Worm (Caenorhabditis elegans): ENCODE measurements around the gene cyp-25A1.
A peak's percentile ranks its signal among the peaks of the same experiment; 100 is the strongest.

cyp-25A1 gene

ce11 chrIII:3871763-3872486 lies 39.5 kb downstream of the cyp-25A1 start:
- no peak for TF ChIP-seq flt-1 (GFP tag; IDR thresholded peaks at IDR 0.05)
- no peak for TF ChIP-seq B0310.2 (tag; optimal IDR thresholded peaks at IDR 0.05)
- TF ChIP-seq tbx-37 (GFP tag; conservative IDR thresholded peaks at IDR 0.05) = no peak
- TF ChIP-seq hnd-1 (tag; optimal IDR thresholded peaks at IDR 0.05) = no peak
- no peak for TF ChIP-seq F13C5.2 (tag; optimal IDR thresholded peaks at IDR 0.05)
- TF ChIP-seq hmg-4 (GFP tag; optimal IDR thresholded peaks at IDR 0.05) = no peak
- no peak for TF ChIP-seq ceh-36 (tag; optimal IDR thresholded peaks at IDR 0.05)
- TF ChIP-seq ama-1 (optimal IDR thresholded peaks at IDR 0.05) = no peak
- no peak for TF ChIP-seq aly-1 (tag; optimal IDR thresholded peaks at IDR 0.05)
- no peak for TF ChIP-seq tra-4 (tag; optimal IDR thresholded peaks at IDR 0.05)
- no peak for TF ChIP-seq sea-1 (GFP tag; conservative IDR thresholded peaks at IDR 0.05)
- no peak for TF ChIP-seq scrt-1 (GFP tag; IDR thresholded peaks at IDR 0.05)
- TF ChIP-seq pes-1 (GFP tag; IDR thresholded peaks at IDR 0.05) = no peak

DNA sequence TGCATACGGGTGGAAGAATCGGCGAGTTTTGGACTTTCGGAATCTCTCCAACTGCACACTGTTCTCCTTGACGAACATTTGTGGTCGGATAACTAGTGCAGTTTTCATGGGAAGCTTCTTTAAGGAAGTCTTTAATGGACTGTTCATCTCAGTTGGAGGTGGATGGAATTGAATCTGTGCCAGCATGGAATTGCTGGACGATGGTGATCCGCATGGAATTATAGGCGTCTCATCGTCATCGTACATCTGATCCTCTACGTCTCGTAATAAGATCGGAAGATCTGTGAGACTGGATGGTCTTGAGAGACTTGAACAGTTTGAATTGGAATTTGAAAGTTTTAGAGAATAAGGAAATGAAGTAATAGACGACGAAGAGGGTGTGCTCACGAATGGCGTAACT lies 40.6 kb downstream of the cyp-25A1 start:
- peak; percentile 50 for TF ChIP-seq ama-1 (optimal IDR thresholded peaks at IDR 0.05)
- TF ChIP-seq tbx-37 (GFP tag; conservative IDR thresholded peaks at IDR 0.05) = no peak
- no peak for TF ChIP-seq B0310.2 (tag; optimal IDR thresholded peaks at IDR 0.05)
- no peak for TF ChIP-seq tbx-11 (GFP tag; IDR thresholded peaks at IDR 0.05)
- no peak for TF ChIP-seq flt-1 (GFP tag; IDR thresholded peaks at IDR 0.05)

DNA sequence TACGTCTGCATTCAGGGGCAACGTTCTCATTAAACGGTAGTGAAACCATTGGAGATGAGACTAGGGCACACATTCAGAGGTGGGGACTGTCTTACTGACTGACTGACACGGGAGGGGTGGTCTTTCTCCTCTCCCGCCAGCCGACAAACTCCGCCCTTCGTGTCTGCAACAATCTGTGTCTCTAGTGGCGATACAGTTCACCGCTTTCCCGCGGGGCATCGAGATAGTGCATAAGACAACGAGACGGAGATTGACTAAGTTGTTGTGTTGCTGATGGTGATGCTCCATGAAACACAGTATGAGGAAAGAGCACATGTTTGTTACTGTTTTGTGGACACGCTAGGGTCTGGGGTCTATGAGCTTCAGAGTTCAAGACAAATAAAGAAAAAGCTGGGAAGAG lies 41.0 kb downstream of the cyp-25A1 start:
- TF ChIP-seq aly-1 (tag; optimal IDR thresholded peaks at IDR 0.05) = no peak
- peak; percentile 48 for TF ChIP-seq hmg-4 (GFP tag; optimal IDR thresholded peaks at IDR 0.05)
- TF ChIP-seq tbx-37 (GFP tag; conservative IDR thresholded peaks at IDR 0.05) = no peak
- no peak for TF ChIP-seq tra-4 (tag; optimal IDR thresholded peaks at IDR 0.05)

ce11 chrIII:3874492-3874891 lies 42.1 kb downstream of the cyp-25A1 start:
- TF ChIP-seq ama-1 (optimal IDR thresholded peaks at IDR 0.05) (no peak), B0310.2 (tag; optimal IDR thresholded peaks at IDR 0.05) (no peak), hmbx-1 (tag; optimal IDR thresholded peaks at IDR 0.05) (no peak), pes-1 (GFP tag; IDR thresholded peaks at IDR 0.05) (no peak), ceh-13 (GFP tag; optimal IDR thresholded peaks at IDR 0.05) (no peak), ets-7 (tag; optimal IDR thresholded peaks at IDR 0.05) (no peak), ceh-36 (tag; optimal IDR thresholded peaks at IDR 0.05) (no peak), tbx-37 (GFP tag; conservative IDR thresholded peaks at IDR 0.05) (no peak), tbx-11 (GFP tag; IDR thresholded peaks at IDR 0.05) (no peak), aly-1 (tag; optimal IDR thresholded peaks at IDR 0.05) (no peak), sea-1 (GFP tag; conservative IDR thresholded peaks at IDR 0.05) (no peak), hnd-1 (tag; optimal IDR thresholded peaks at IDR 0.05) (no peak), F13C5.2 (tag; optimal IDR thresholded peaks at IDR 0.05) (no peak), flt-1 (GFP tag; IDR thresholded peaks at IDR 0.05) (no peak), scrt-1 (GFP tag; IDR thresholded peaks at IDR 0.05) (no peak)

- no peak for TF ChIP-seq tbx-11 (GFP tag; IDR thresholded peaks at IDR 0.05)
Observed at ce11 chrIII:3874895-3875294, 42.5 kb downstream of the cyp-25A1 start.

ce11 chrIII:3875608-3876007 lies 43.2 kb downstream of the cyp-25A1 start:
- TF ChIP-seq hnd-1 (tag; optimal IDR thresholded peaks at IDR 0.05) (no peak), ets-7 (tag; optimal IDR thresholded peaks at IDR 0.05) (no peak), pes-1 (GFP tag; IDR thresholded peaks at IDR 0.05) (no peak), B0310.2 (tag; optimal IDR thresholded peaks at IDR 0.05) (no peak), scrt-1 (GFP tag; IDR thresholded peaks at IDR 0.05) (no peak), tbx-11 (GFP tag; IDR thresholded peaks at IDR 0.05) (no peak), flt-1 (GFP tag; IDR thresholded peaks at IDR 0.05) (no peak), ceh-13 (GFP tag; optimal IDR thresholded peaks at IDR 0.05) (no peak), aly-1 (tag; optimal IDR thresholded peaks at IDR 0.05) (no peak), sea-1 (GFP tag; conservative IDR thresholded peaks at IDR 0.05) (no peak), ceh-36 (tag; optimal IDR thresholded peaks at IDR 0.05) (no peak), tra-4 (tag; optimal IDR thresholded peaks at IDR 0.05) (no peak), ama-1 (optimal IDR thresholded peaks at IDR 0.05) (no peak), tbx-37 (GFP tag; conservative IDR thresholded peaks at IDR 0.05) (no peak), F13C5.2 (tag; optimal IDR thresholded peaks at IDR 0.05) (no peak)

DNA sequence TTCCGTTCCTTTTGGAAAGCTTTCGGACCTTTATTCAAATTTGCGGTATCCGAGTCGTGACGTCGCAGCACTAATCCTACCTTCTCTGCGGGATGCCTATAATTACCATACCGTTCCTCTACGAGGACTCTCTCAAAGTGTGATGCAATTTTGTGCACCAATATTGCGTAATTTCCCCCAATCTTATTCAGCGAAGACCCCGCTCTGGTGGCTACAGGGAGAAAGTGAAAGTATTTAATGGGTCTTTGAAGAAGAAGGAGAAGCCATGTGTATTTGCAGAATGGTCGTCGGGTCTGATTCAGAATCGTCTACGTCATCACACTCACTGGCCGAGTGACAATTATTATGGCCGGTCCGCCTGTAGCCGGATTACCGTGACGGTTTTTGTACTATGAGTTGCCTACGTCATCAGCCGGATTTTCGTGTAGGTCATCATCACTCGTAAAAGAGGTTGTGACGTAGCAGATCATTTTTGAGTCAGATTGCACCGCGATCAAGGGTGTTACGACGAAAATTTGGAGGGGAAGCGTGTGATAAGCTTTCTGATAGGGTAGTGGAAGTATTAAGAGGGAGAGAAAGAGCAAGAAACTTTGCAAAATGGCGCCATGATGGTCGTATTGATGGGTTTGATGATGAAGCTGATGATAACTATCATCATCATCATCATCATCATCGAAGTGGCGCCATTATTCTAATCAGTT lies 44.0 kb downstream of the cyp-25A1 start:
- TF ChIP-seq sea-1 (GFP tag; conservative IDR thresholded peaks at IDR 0.05) (no peak), B0310.2 (tag; optimal IDR thresholded peaks at IDR 0.05) (no peak), ceh-36 (tag; optimal IDR thresholded peaks at IDR 0.05) (peak; percentile 56), ceh-13 (GFP tag; optimal IDR thresholded peaks at IDR 0.05) (no peak), hmbx-1 (tag; optimal IDR thresholded peaks at IDR 0.05) (no peak)

DNA sequence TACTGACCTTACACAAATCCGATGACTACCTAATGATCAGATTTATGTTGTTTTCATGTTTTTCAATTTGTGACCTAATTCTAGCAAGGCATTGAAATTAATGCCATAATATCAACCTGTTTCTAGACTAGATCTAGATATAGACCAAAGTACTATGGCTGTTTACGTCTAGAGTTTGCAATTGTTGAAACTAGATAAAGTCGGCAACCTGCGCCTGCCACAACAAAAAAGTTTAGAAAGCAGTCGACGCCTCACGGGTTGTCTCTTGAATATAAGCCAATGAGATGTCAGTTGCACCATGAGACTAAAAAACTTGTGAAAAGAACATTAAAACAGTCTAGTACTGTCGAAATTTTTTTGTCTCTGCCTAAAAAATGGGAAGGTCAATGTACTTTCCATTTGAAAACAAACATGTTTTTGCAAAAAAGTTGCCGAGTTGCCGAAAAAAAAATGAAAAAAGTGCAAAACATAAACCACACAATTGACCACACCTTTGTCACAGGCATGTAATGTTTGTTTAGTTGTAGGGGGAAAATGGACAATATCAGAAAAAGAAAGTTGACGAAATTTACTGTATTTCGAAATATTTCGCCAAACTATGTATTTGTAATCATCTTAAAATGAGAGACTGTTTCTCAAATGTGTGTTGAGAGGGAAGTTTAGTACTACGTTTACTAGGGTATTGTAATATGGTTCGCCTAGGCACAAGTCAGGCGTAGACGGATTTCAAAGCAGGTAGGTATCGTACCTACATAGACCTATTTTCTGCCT lies 46.8 kb downstream of the cyp-25A1 start:
- TF ChIP-seq tbx-37 (GFP tag; conservative IDR thresholded peaks at IDR 0.05) (no peak), B0310.2 (tag; optimal IDR thresholded peaks at IDR 0.05) (no peak), hnd-1 (tag; optimal IDR thresholded peaks at IDR 0.05) (no peak), sea-1 (GFP tag; conservative IDR thresholded peaks at IDR 0.05) (no peak), ceh-13 (GFP tag; optimal IDR thresholded peaks at IDR 0.05) (no peak), tbx-11 (GFP tag; IDR thresholded peaks at IDR 0.05) (no peak), aly-1 (tag; optimal IDR thresholded peaks at IDR 0.05) (no peak), scrt-1 (GFP tag; IDR thresholded peaks at IDR 0.05) (no peak), hmbx-1 (tag; optimal IDR thresholded peaks at IDR 0.05) (no peak), ets-7 (tag; optimal IDR thresholded peaks at IDR 0.05) (no peak), flt-1 (GFP tag; IDR thresholded peaks at IDR 0.05) (no peak)

Measured in whole organism, early embryonic.